Worm (Caenorhabditis elegans) whole organism, L4/young adult: ENCODE measurements around the gene kcnl-1.

Experiments used
- W03F9.2 ChIP-seq: fragments of 150-350 bp; optimal IDR thresholded peaks from 2 replicates; lab custom pipeline; 2014; ENCODE audit warnings: missing biosample characterization, missing genetic modification characterization
- dao-5 ChIP-seq: sonication (generic microtip); optimal IDR thresholded peaks from 2 replicates; lab custom pipeline; 2016; ENCODE audit warnings: missing genotype, missing genetic modification characterization, moderate library complexity, missing compliant biosample characterization

DNA sequence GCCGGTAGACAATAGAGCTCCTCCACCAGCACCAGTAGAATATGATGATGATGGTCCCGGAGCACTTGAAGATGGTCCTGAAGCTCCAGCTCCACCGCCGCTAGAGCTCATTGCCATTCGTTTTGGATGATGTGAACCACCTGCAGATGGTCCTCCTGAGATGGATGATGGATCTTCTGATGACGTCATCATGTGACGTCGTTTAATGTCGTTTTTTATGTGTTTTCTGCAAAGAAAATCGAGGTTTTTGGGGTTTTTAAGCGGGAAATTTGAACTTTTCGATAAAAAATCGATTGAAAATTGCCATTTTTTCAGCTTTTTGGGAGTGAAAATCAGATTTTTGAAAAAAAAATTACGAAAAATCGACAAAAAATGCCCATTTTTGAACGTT is 71.0 kb downstream of the kcnl-1 start:
- TF ChIP-seq dao-5 = no peak
- TF ChIP-seq W03F9.2 (tag; lab: Kevin White, UChicago) = no peak
